Fruit fly (Drosophila melanogaster): ENCODE data around the gene btsz.

Gene btsz

dm6 chr3R:14875274-14875964 lies at the start of gene btsz (continued):
- TF ChIP-seq CG7556 (GFP tag; optimal IDR thresholded peaks at IDR 0.05) (peak; percentile 86), unpg (GFP tag; optimal IDR thresholded peaks at IDR 0.05) (peak; percentile 5), CG11504 (tag; optimal IDR thresholded peaks at IDR 0.05) (peak; percentile 72), HLHmδ (GFP tag; optimal IDR thresholded peaks at IDR 0.05) (no peak), CG10431 (GFP tag; optimal IDR thresholded peaks at IDR 0.05) (no peak), ken (GFP tag; IDR thresholded peaks at IDR 0.05) (no peak), Trl (optimal IDR thresholded peaks at IDR 0.05) (no peak), Trl (GFP tag; optimal IDR thresholded peaks at IDR 0.05) (no peak), CG2129 (GFP tag; IDR thresholded peaks at IDR 0.05; ENCODE audit: partially characterized antibody) (no peak), CG3847 (GFP tag; IDR thresholded peaks at IDR 0.05) (no peak), tna (GFP tag; IDR thresholded peaks at IDR 0.05; ENCODE audit: partially characterized antibody) (no peak), lmd (GFP tag; IDR thresholded peaks at IDR 0.05) (no peak), CG9932 (GFP tag; IDR thresholded peaks at IDR 0.05) (no peak), Bgb (GFP tag; IDR thresholded peaks at IDR 0.05; ENCODE audit: partially characterized antibody) (no peak), CG15269 (tag; optimal IDR thresholded peaks at IDR 0.05) (peak; percentile 53), gt (GFP tag; IDR thresholded peaks at IDR 0.05) (no peak), jing (GFP tag; optimal IDR thresholded peaks at IDR 0.05) (no peak), CG12104 (GFP tag; optimal IDR thresholded peaks at IDR 0.05) (peak; percentile 35), CG12071 (GFP tag; optimal IDR thresholded peaks at IDR 0.05) (no peak), Rx (GFP tag; IDR thresholded peaks at IDR 0.05) (no peak), NK7.1 (GFP tag; optimal IDR thresholded peaks at IDR 0.05) (no peak), Ada2b (GFP tag; IDR thresholded peaks at IDR 0.05) (no peak), eve (GFP tag; optimal IDR thresholded peaks at IDR 0.05) (no peak), mam (GFP tag; optimal IDR thresholded peaks at IDR 0.05) (peak; percentile 21), trh (GFP tag; optimal IDR thresholded peaks at IDR 0.05) (no peak), zf30C (GFP tag; optimal IDR thresholded peaks at IDR 0.05) (no peak), Hr3 (GFP tag; optimal IDR thresholded peaks at IDR 0.05) (peak; percentile 18), YL-1 (GFP tag; optimal IDR thresholded peaks at IDR 0.05) (no peak), CG3407 (GFP tag; optimal IDR thresholded peaks at IDR 0.05) (no peak), CG8281 (tag; optimal IDR thresholded peaks at IDR 0.05) (peak; percentile 11), CG14441 (GFP tag; IDR thresholded peaks at IDR 0.05) (no peak), HLH4C (GFP tag; IDR thresholded peaks at IDR 0.05; ENCODE audit: partially characterized antibody) (no peak), Poxn (GFP tag; IDR thresholded peaks at IDR 0.05) (no peak), CG4730 (GFP tag; IDR thresholded peaks at IDR 0.05) (no peak), CG17612 (GFP tag; IDR thresholded peaks at IDR 0.05) (no peak), CG3281 (GFP tag; optimal IDR thresholded peaks at IDR 0.05) (peak; percentile 68), ac (GFP tag; optimal IDR thresholded peaks at IDR 0.05) (no peak), Dip2 (GFP tag; IDR thresholded peaks at IDR 0.05) (no peak), CG4617 (GFP tag; optimal IDR thresholded peaks at IDR 0.05; ENCODE audit: borderline replicate concordance) (no peak), hb (GFP tag; IDR thresholded peaks at IDR 0.05; ENCODE audit: partially characterized antibody) (no peak), Stat92E (GFP tag; optimal IDR thresholded peaks at IDR 0.05) (no peak), ERR (GFP tag; optimal IDR thresholded peaks at IDR 0.05) (no peak), seq (GFP tag; IDR thresholded peaks at IDR 0.05) (no peak), Atf6 (GFP tag; IDR thresholded peaks at IDR 0.05) (0 out of 2 replicates have a peak, but pooled peaks have one; percentile 16), CG5180 (GFP tag; optimal IDR thresholded peaks at IDR 0.05) (peak; percentile 31), CG31224 (GFP tag; IDR thresholded peaks at IDR 0.05) (no peak), CG3995 (GFP tag; optimal IDR thresholded peaks at IDR 0.05) (no peak), CG15073 (GFP tag; optimal IDR thresholded peaks at IDR 0.05) (no peak), CG17328 (GFP tag; IDR thresholded peaks at IDR 0.05) (no peak), Dbx (GFP tag; IDR thresholded peaks at IDR 0.05) (0 out of 3 replicates have a peak, but pooled peaks have one; percentile 24), Fer2 (tag; optimal IDR thresholded peaks at IDR 0.05) (peak; percentile 19)
